Fruit fly (Drosophila melanogaster) whole organism, prepupa: ENCODE results near the gene Mettl5.

ENCODE experiments used
- Blimp-1 ChIP-seq: fragments of 200-800 bp; sonication (Bioruptor generic); optimal IDR thresholded peaks from 3 replicates; lab custom pipeline; 2017; ENCODE audit warnings: missing biosample characterization, missing genetic modification characterization, mild to moderate bottlenecking, moderate library complexity, missing genetic modification reagents
- CG10631 ChIP-seq: fragments of 200-800 bp; sonication (Bioruptor generic); optimal IDR thresholded peaks from 2 replicates; lab custom pipeline; 2016; ENCODE audit warnings: missing biosample characterization, missing genetic modification characterization
- CG11294 ChIP-seq: fragments of 200-800 bp; sonication (Bioruptor generic); IDR thresholded peaks from 2 replicates; pipeline ENCODE4 v1.3.6; 2022; ENCODE audit warnings: missing biosample characterization, missing genetic modification characterization
- CG11762 ChIP-seq: fragments of 200-800 bp; sonication (Bioruptor generic); optimal IDR thresholded peaks from 3 replicates; lab custom pipeline; 2016; ENCODE audit warnings: missing biosample characterization, missing genetic modification characterization; ENCODE audit not compliant: insufficient read depth
- CG1621 ChIP-seq: fragments of 200-800 bp; sonication (Bioruptor generic); optimal IDR thresholded peaks from 3 replicates; lab custom pipeline; 2018; ENCODE audit warnings: missing biosample characterization, mild to moderate bottlenecking, missing genetic modification characterization
- CG16779 ChIP-seq: fragments of 200-800 bp; sonication (Bioruptor generic); optimal IDR thresholded peaks from 3 replicates; lab custom pipeline; 2017; ENCODE audit warnings: missing biosample characterization, mild to moderate bottlenecking, missing genetic modification characterization
- CG3032 ChIP-seq: fragments of 200-800 bp; optimal IDR thresholded peaks from 2 replicates; lab custom pipeline; 2019; ENCODE audit warnings: missing biosample characterization, mild to moderate bottlenecking, missing genetic modification characterization, moderate library complexity
- CG31627 ChIP-seq: fragments of 200-800 bp; sonication (Bioruptor generic); optimal IDR thresholded peaks from 3 replicates; lab custom pipeline; 2016; ENCODE audit warnings: missing biosample characterization, missing genetic modification characterization
- CG32006 ChIP-seq: fragments of 200-800 bp; sonication (Bioruptor generic); optimal IDR thresholded peaks from 3 replicates; lab custom pipeline; 2017; ENCODE audit warnings: missing biosample characterization, mild to moderate bottlenecking, missing genetic modification characterization
- CG34406 ChIP-seq: fragments of 200-800 bp; sonication (Bioruptor generic); optimal IDR thresholded peaks from 3 replicates; lab custom pipeline; 2016; ENCODE audit warnings: missing biosample characterization, missing genetic modification characterization
- CG3919 ChIP-seq: fragments of 200-800 bp; sonication (Bioruptor generic); optimal IDR thresholded peaks from 3 replicates; lab custom pipeline; 2016; ENCODE audit warnings: missing biosample characterization, missing genetic modification characterization
- CG6854 ChIP-seq: fragments of 200-800 bp; sonication (Bioruptor generic); optimal IDR thresholded peaks from 2 replicates; lab custom pipeline; 2017; ENCODE audit warnings: missing biosample characterization, mild to moderate bottlenecking, missing genetic modification characterization
- CG7368 ChIP-seq: fragments of 200-800 bp; sonication (Bioruptor generic); optimal IDR thresholded peaks from 3 replicates; lab custom pipeline; 2016; ENCODE audit warnings: missing biosample characterization, missing genetic modification characterization
- CG8119 ChIP-seq: fragments of 200-800 bp; sonication (Bioruptor generic); IDR thresholded peaks from 3 replicates; pipeline ENCODE4 v1.3.6; 2022; ENCODE audit warnings: missing biosample characterization, missing genetic modification characterization
- CG8319 ChIP-seq: fragments of 200-800 bp; sonication (Bioruptor generic); optimal IDR thresholded peaks from 3 replicates; lab custom pipeline; 2016; ENCODE audit warnings: missing biosample characterization, missing genetic modification characterization
- CG8632 ChIP-seq: fragments of 200-800 bp; sonication (Bioruptor generic); optimal IDR thresholded peaks from 3 replicates; lab custom pipeline; 2016; ENCODE audit warnings: missing biosample characterization, missing genetic modification characterization
- CG9139 ChIP-seq: fragments of 200-800 bp; sonication (Bioruptor generic); optimal IDR thresholded peaks from 3 replicates; lab custom pipeline; 2017; ENCODE audit warnings: missing biosample characterization, mild to moderate bottlenecking, missing genetic modification characterization
- Eip75B ChIP-seq: fragments of 200-800 bp; sonication (Bioruptor generic); optimal IDR thresholded peaks from 3 replicates; lab custom pipeline; 2016; ENCODE audit warnings: missing biosample characterization, missing genetic modification characterization
- Eip78C ChIP-seq: fragments of 200-800 bp; sonication (Bioruptor generic); peaks from one replicate; lab custom pipeline; 2016; ENCODE audit warnings: missing biosample characterization, missing genetic modification characterization
- Eip93F ChIP-seq: fragments of 200-800 bp; sonication (Bioruptor generic); optimal IDR thresholded peaks from 2 replicates; lab custom pipeline; 2016; ENCODE audit warnings: missing biosample characterization, mild to moderate bottlenecking, missing genetic modification characterization
- Ets21C ChIP-seq: fragments of 200-800 bp; sonication (Bioruptor generic); optimal IDR thresholded peaks from 3 replicates; lab custom pipeline; 2016; ENCODE audit warnings: missing biosample characterization, missing genetic modification characterization
- Ets96B ChIP-seq: fragments of 200-800 bp; optimal IDR thresholded peaks from 2 replicates; lab custom pipeline; 2019; ENCODE audit warnings: missing biosample characterization, mild to moderate bottlenecking, missing genetic modification characterization, moderate library complexity
- Hr38 ChIP-seq: sonication (Bioruptor generic); optimal IDR thresholded peaks from 2 replicates; lab custom pipeline; 2016; ENCODE audit warnings: missing biosample characterization, missing genetic modification characterization
- Hr39 ChIP-seq: fragments of 200-800 bp; sonication (Bioruptor generic); optimal IDR thresholded peaks from 2 replicates; lab custom pipeline; 2016; ENCODE audit warnings: missing biosample characterization, missing genetic modification characterization
- Hr4 ChIP-seq: fragments of 200-800 bp; sonication (Bioruptor generic); optimal IDR thresholded peaks from 3 replicates; lab custom pipeline; 2016; ENCODE audit warnings: missing biosample characterization, missing genetic modification characterization
- Met ChIP-seq: fragments of 200-800 bp; sonication (Bioruptor generic); optimal IDR thresholded peaks from 3 replicates; lab custom pipeline; 2016; ENCODE audit warnings: missing biosample characterization, missing genetic modification characterization
- OdsH ChIP-seq: fragments of 200-800 bp; sonication (Bioruptor generic); optimal IDR thresholded peaks from 3 replicates; lab custom pipeline; 2016; ENCODE audit warnings: missing biosample characterization, missing genetic modification characterization
- Smox ChIP-seq: fragments of 200-800 bp; sonication (Bioruptor generic); optimal IDR thresholded peaks from 3 replicates; lab custom pipeline; 2016; ENCODE audit warnings: missing biosample characterization, missing genetic modification characterization
- Sox102F ChIP-seq: fragments of 200-800 bp; sonication (Bioruptor generic); optimal IDR thresholded peaks from 2 replicates; lab custom pipeline; 2016; ENCODE audit warnings: missing biosample characterization, mild to moderate bottlenecking, missing genetic modification characterization
- Sox14 ChIP-seq: fragments of 200-800 bp; sonication (Bioruptor generic); optimal IDR thresholded peaks from 3 replicates; lab custom pipeline; 2016; ENCODE audit warnings: missing biosample characterization, missing genetic modification characterization
- Sox15 ChIP-seq: fragments of 200-800 bp; sonication (Bioruptor generic); optimal IDR thresholded peaks from 3 replicates; lab custom pipeline; 2016; ENCODE audit warnings: missing biosample characterization, missing genetic modification characterization
- achi ChIP-seq: fragments of 200-800 bp; sonication (Bioruptor generic); optimal IDR thresholded peaks from 3 replicates; lab custom pipeline; 2016; ENCODE audit warnings: missing biosample characterization, missing genetic modification characterization
- acj6 ChIP-seq: fragments of 200-800 bp; sonication (Bioruptor generic); optimal IDR thresholded peaks from 3 replicates; lab custom pipeline; 2016; ENCODE audit warnings: missing biosample characterization, missing genetic modification characterization
- eg ChIP-seq: fragments of 200-800 bp; sonication (Bioruptor generic); IDR thresholded peaks from 3 replicates; pipeline ENCODE4 v1.3.6; 2022; ENCODE audit warnings: missing biosample characterization, missing genetic modification characterization
- fd59A ChIP-seq: fragments of 200-800 bp; sonication (Bioruptor generic); optimal IDR thresholded peaks from 2 replicates; lab custom pipeline; 2017; ENCODE audit warnings: missing biosample characterization, mild to moderate bottlenecking, missing genetic modification characterization, missing genetic modification reagents
- fkh ChIP-seq: fragments of 200-800 bp; sonication (Bioruptor generic); optimal IDR thresholded peaks from 3 replicates; lab custom pipeline; 2017; ENCODE audit warnings: missing biosample characterization, mild to moderate bottlenecking, missing genetic modification characterization, moderate library complexity
- lz ChIP-seq: fragments of 200-800 bp; sonication (Bioruptor generic); optimal IDR thresholded peaks from 3 replicates; lab custom pipeline; 2016; ENCODE audit warnings: missing biosample characterization, missing genetic modification characterization
- net ChIP-seq: fragments of 200-800 bp; sonication (Bioruptor generic); optimal IDR thresholded peaks from 3 replicates; lab custom pipeline; 2016; ENCODE audit warnings: missing biosample characterization, missing genetic modification characterization
- pdm3 ChIP-seq: fragments of 200-800 bp; sonication (Bioruptor generic); optimal IDR thresholded peaks from 3 replicates; lab custom pipeline; 2016; ENCODE audit warnings: missing biosample characterization, missing genetic modification characterization
- svp ChIP-seq: fragments of 200-800 bp; sonication (Bioruptor generic); peaks from one replicate; lab custom pipeline; 2016; ENCODE audit warnings: missing biosample characterization, missing genetic modification characterization
- vri ChIP-seq: fragments of 200-800 bp; sonication (Bioruptor generic); optimal IDR thresholded peaks from 3 replicates; lab custom pipeline; 2016; ENCODE audit warnings: missing biosample characterization, mild to moderate bottlenecking, missing genetic modification characterization

Gene Mettl5

dm6 chr3L:19263480-19264140 is at the start of gene Mettl5, which contains the start of gene CG42374 (continued):
- TF ChIP-seq CG3919 (GFP tag; lab: Kevin White, UChicago) (peak; percentile 18), CG11762 (no peak), CG16779 (tag; lab: Kevin White, UChicago) (no peak), CG3032 (tag; lab: Kevin White, UChicago) (peak; percentile 41), CG6854 (GFP tag; lab: Kevin White, UChicago) (no peak), CG31627 (GFP tag; lab: Kevin White, UChicago) (no peak), CG11294 (GFP tag; lab: Robert Waterston, UW) (0 out of 2 replicates have a peak, but pooled peaks have one; percentile 24), fkh (GFP tag; lab: Kevin White, UChicago) (peak; percentile 44)

- no peak for TF ChIP-seq CG10631 (GFP tag; lab: Kevin White, UChicago)
- no peak for TF ChIP-seq eg
- no peak for TF ChIP-seq pdm3
- no peak for TF ChIP-seq vri (GFP tag; lab: Kevin White, UChicago)
- no peak for TF ChIP-seq CG9139 (GFP tag; lab: Kevin White, UChicago)
- no peak for TF ChIP-seq Hr39 (GFP tag; lab: Kevin White, UChicago)
- TF ChIP-seq Sox102F (GFP tag; lab: Kevin White, UChicago): no peak
- no peak for TF ChIP-seq CG6854 (GFP tag; lab: Kevin White, UChicago)
- TF ChIP-seq Eip78C (GFP tag; lab: Kevin White, UChicago): no peak
- no peak for TF ChIP-seq CG8632 (GFP tag; lab: Kevin White, UChicago)
- no peak for TF ChIP-seq CG7368
- TF ChIP-seq Met: no peak
- no peak for TF ChIP-seq OdsH (GFP tag; lab: Kevin White, UChicago)
- TF ChIP-seq acj6 (GFP tag; lab: Kevin White, UChicago): no peak
- TF ChIP-seq Hr38 (GFP tag; lab: Kevin White, UChicago): no peak
- TF ChIP-seq net (GFP tag; lab: Kevin White, UChicago): no peak
Observed at dm6 chr3L:19214223-19214622, 49.3 kb upstream of the Mettl5 start.

- no peak for TF ChIP-seq Sox14 (GFP tag; lab: Kevin White, UChicago)
- peak; percentile 24 for TF ChIP-seq CG3032 (tag; lab: Kevin White, UChicago)
- TF ChIP-seq achi (GFP tag; lab: Kevin White, UChicago): no peak
- no peak for TF ChIP-seq Smox (GFP tag; lab: Kevin White, UChicago)
- TF ChIP-seq Ets96B: peak; percentile 8
- TF ChIP-seq CG1621: no peak
- TF ChIP-seq CG16779 (tag; lab: Kevin White, UChicago): no peak
- TF ChIP-seq Hr4 (GFP tag; lab: Kevin White, UChicago): peak; percentile 2
- no peak for TF ChIP-seq CG8119 (GFP tag; lab: Robert Waterston, UW)
- TF ChIP-seq CG31627 (GFP tag; lab: Kevin White, UChicago): no peak
- no peak for TF ChIP-seq CG7368
- peak; percentile 24 for TF ChIP-seq CG32006 (GFP tag; lab: Kevin White, UChicago)
- TF ChIP-seq Eip78C (GFP tag; lab: Kevin White, UChicago): peak; percentile 44
- no peak for TF ChIP-seq CG34406 (GFP tag; lab: Kevin White, UChicago)
- TF ChIP-seq net (GFP tag; lab: Kevin White, UChicago): no peak
- TF ChIP-seq lz (GFP tag; lab: Kevin White, UChicago): no peak
- no peak for TF ChIP-seq Eip93F
- no peak for TF ChIP-seq fd59A (GFP tag; lab: Kevin White, UChicago)
- TF ChIP-seq svp (GFP tag; lab: Kevin White, UChicago): peak; percentile 5
- TF ChIP-seq CG8319 (GFP tag; lab: Kevin White, UChicago): no peak
- TF ChIP-seq Sox15: no peak
- 0 out of 3 replicates have a peak, but pooled peaks have one; percentile 20 for TF ChIP-seq eg
- no peak for TF ChIP-seq CG8632 (GFP tag; lab: Kevin White, UChicago)
- no peak for TF ChIP-seq Eip75B (GFP tag; lab: Kevin White, UChicago)
- no peak for TF ChIP-seq Hr38 (GFP tag; lab: Kevin White, UChicago)
- no peak for TF ChIP-seq Blimp-1 (GFP tag; lab: Kevin White, UChicago)
- TF ChIP-seq Ets21C (GFP tag; lab: Kevin White, UChicago): no peak
- TF ChIP-seq CG3919 (GFP tag; lab: Kevin White, UChicago): peak; percentile 14
- no peak for TF ChIP-seq Met
Observed at dm6 chr3L:19216377-19216776, 47.2 kb upstream of the Mettl5 start.
